Worm (Caenorhabditis elegans) whole organism, L4/young adult: ENCODE results near the gene C49H3.12.

Source experiments
- dao-5 ChIP-seq: sonication (generic microtip); optimal IDR thresholded peaks from 2 replicates; lab custom pipeline; 2016; ENCODE audit warnings: missing genotype, missing genetic modification characterization, moderate library complexity, missing compliant biosample characterization
- him-1 ChIP-seq: sonication (generic microtip); optimal IDR thresholded peaks from 2 replicates; lab custom pipeline; 2016; ENCODE audit warnings: missing genotype, missing genetic modification reagents, missing genetic modification characterization, missing compliant biosample characterization

ce11 chrIV:7898489-7898888 lies 28.6 kb downstream of the C49H3.12 start:
- TF ChIP-seq him-1 (tag; lab: Kevin White, UChicago) (no peak), dao-5 (tag; lab: Kevin White, UChicago) (no peak)
